Worm (Caenorhabditis elegans) whole organism, mixed stage, embryonic: Measurements from ENCODE around the gene F53F4.2.

ENCODE experiments used
- M03D4.4 ChIP-seq: sonication (generic microtip); optimal IDR thresholded peaks from 2 replicates; lab custom pipeline; 2017; ENCODE audit warnings: mild to moderate bottlenecking, missing genetic modification characterization, missing compliant biosample characterization
- bed-3 ChIP-seq: fragments of 200-800 bp; sonication (Bioruptor generic); optimal IDR thresholded peaks from 3 replicates; lab custom pipeline; 2018; ENCODE audit warnings: mild to moderate bottlenecking, missing genetic modification characterization, moderate library complexity, missing compliant biosample characterization
- ceh-43 ChIP-seq: fragments of 200-800 bp; sonication (Bioruptor generic); optimal IDR thresholded peaks from 2 replicates; lab custom pipeline; 2018; ENCODE audit warnings: mild to moderate bottlenecking, missing genetic modification characterization, moderate library complexity, missing compliant biosample characterization
- ces-1 ChIP-seq: fragments of 150-350 bp; optimal IDR thresholded peaks from 2 replicates; lab custom pipeline; 2014; ENCODE audit warnings: missing biosample characterization, missing genetic modification reagents, missing genetic modification characterization
- cnd-1 ChIP-seq: fragments of 200-800 bp; sonication (Bioruptor generic); optimal IDR thresholded peaks from 2 replicates; lab custom pipeline; 2018; ENCODE audit warnings: mild to moderate bottlenecking, missing genetic modification characterization, missing compliant biosample characterization
- drap-1 ChIP-seq: fragments of 200-800 bp; sonication (Bioruptor generic); optimal IDR thresholded peaks from 3 replicates; lab custom pipeline; 2018; ENCODE audit warnings: mild to moderate bottlenecking, missing genetic modification characterization, missing compliant biosample characterization
- elt-1 ChIP-seq: sonication (generic microtip); optimal IDR thresholded peaks from 2 replicates; lab custom pipeline; 2017; ENCODE audit warnings: missing genetic modification characterization, mild to moderate bottlenecking, missing compliant biosample characterization, antibody characterized with exemption, moderate library complexity, borderline replicate concordance; ENCODE audit not compliant: insufficient read depth
- flh-1 ChIP-seq: fragments of 200-800 bp; sonication (Bioruptor generic); optimal IDR thresholded peaks from 2 replicates; lab custom pipeline; 2018; ENCODE audit warnings: mild to moderate bottlenecking, missing genetic modification characterization, moderate library complexity, missing compliant biosample characterization
- ham-2 ChIP-seq: fragments of 200-800 bp; sonication (Bioruptor generic); optimal IDR thresholded peaks from 2 replicates; lab custom pipeline; 2018; ENCODE audit warnings: mild to moderate bottlenecking, missing genetic modification characterization, missing compliant biosample characterization
- hlh-1 ChIP-seq: fragments of 150-350 bp; optimal IDR thresholded peaks from 2 replicates; lab custom pipeline; 2014; ENCODE audit warnings: missing biosample characterization, missing genetic modification reagents, missing genetic modification characterization
- lin-32 ChIP-seq: fragments of 200-800 bp; sonication (Bioruptor generic); optimal IDR thresholded peaks from 2 replicates; lab custom pipeline; 2018; ENCODE audit warnings: mild to moderate bottlenecking, missing genetic modification characterization, missing compliant biosample characterization
- lsy-2 ChIP-seq: fragments of 150-350 bp; optimal IDR thresholded peaks from 2 replicates; lab custom pipeline; 2014; ENCODE audit warnings: missing biosample characterization, missing genetic modification characterization
- mab-5 ChIP-seq: fragments of 150-350 bp; optimal IDR thresholded peaks from 2 replicates; lab custom pipeline; 2014; ENCODE audit warnings: missing biosample characterization, missing genetic modification characterization
- mep-1 ChIP-seq: fragments of 150-350 bp; optimal IDR thresholded peaks from 2 replicates; lab custom pipeline; 2017; ENCODE audit warnings: missing biosample characterization, missing genetic modification reagents, missing genetic modification characterization, inconsistent platforms
- mls-2 ChIP-seq: sonication (generic microtip); optimal IDR thresholded peaks from 2 replicates; lab custom pipeline; 2016; ENCODE audit warnings: mild to moderate bottlenecking, missing genetic modification characterization, moderate library complexity, missing compliant biosample characterization
- nhr-76 ChIP-seq: sonication (generic microtip); optimal IDR thresholded peaks from 2 replicates; lab custom pipeline; 2017; ENCODE audit warnings: missing biosample characterization, missing genetic modification characterization
- snpc-4 ChIP-seq: fragments of 150-350 bp; optimal IDR thresholded peaks from 2 replicates; lab custom pipeline; 2014; ENCODE audit warnings: missing biosample characterization, missing genetic modification characterization
- tbx-8 ChIP-seq: fragments of 200-800 bp; sonication (Bioruptor generic); optimal IDR thresholded peaks from 2 replicates; lab custom pipeline; 2018; ENCODE audit warnings: mild to moderate bottlenecking, missing genetic modification characterization, moderate library complexity, missing compliant biosample characterization
- unc-120 ChIP-seq: sonication (generic microtip); optimal IDR thresholded peaks from 2 replicates; lab custom pipeline; 2017; ENCODE audit warnings: missing genetic modification characterization, missing compliant biosample characterization; ENCODE audit not compliant: poor library complexity, severe bottlenecking
- unc-39 ChIP-seq: fragments of 150-350 bp; optimal IDR thresholded peaks from 2 replicates; lab custom pipeline; 2014; ENCODE audit warnings: missing biosample characterization, missing genetic modification characterization
- unc-62 ChIP-seq: fragments of 150-350 bp; optimal IDR thresholded peaks from 2 replicates; lab custom pipeline; 2014; ENCODE audit warnings: missing biosample characterization, missing genetic modification reagents, missing genetic modification characterization
- zip-8 ChIP-seq: fragments of 150-350 bp; optimal IDR thresholded peaks from 2 replicates; lab custom pipeline; 2014; ENCODE audit warnings: missing biosample characterization, missing genetic modification characterization
- ztf-11 ChIP-seq: fragments of 150-350 bp; optimal IDR thresholded peaks from 2 replicates; lab custom pipeline; 2014; ENCODE audit warnings: missing biosample characterization, missing genetic modification characterization

Gene F53F4.2

DNA sequence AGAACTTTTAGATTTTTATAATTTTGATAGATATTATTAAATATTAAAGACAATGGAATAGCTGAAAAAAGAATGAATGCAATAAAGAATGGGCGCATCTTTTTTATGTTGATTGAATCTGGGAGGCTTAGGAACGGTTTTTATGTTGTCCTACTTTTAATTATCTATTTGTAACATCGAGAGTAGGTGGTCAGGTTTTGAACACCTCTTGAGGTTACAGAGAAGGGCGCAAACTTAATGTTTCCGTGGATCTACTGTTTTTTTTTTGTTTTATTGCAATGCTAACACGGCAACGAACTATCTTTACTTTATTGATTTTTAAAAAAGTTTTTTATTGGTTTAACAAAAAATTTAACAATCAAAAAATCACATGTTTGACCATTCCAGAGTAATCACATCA lies 24.5 kb upstream of the F53F4.2 start, which contains the start of gene F53F4.7:
F53F4.7 (minus strand) TSS at position 101 of the 400 bp plus-strand sequence.
- TF ChIP-seq unc-39 (tag; lab: Kevin White, UChicago) = no peak
- TF ChIP-seq mab-5 (tag; lab: Kevin White, UChicago) = no peak
- TF ChIP-seq mep-1 (tag; lab: Kevin White, UChicago) = no peak
- TF ChIP-seq, all 35 proteins: peak for 0

DNA sequence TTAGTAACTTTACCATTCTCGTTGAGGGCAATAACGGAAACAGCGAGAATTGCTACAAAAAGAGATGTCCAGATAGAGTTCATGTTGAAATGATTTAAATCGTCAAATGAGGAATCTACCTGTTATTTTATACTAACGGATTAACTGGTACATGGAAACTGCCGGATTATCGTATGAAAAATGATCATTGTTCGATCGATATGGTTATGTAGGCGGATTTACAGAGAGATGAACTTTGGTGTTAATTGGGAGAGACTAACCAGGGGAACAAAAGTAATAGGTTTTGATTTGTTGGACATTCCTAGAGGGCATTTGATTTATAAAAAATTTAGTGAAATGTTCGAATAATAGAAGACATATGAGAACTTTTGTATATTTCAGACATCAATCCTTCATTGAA lies 22.4 kb upstream of the F53F4.2 start, which contains the start of gene spig-9:
spig-9 (minus strand) TSS at position 101 of the 400 bp plus-strand sequence.
- TF ChIP-seq ceh-43 = no peak
- TF ChIP-seq zip-8 = no peak
- TF ChIP-seq lsy-2 (tag; lab: Kevin White, UChicago) = no peak
- no peak for TF ChIP-seq cnd-1 (tag; lab: Kevin White, UChicago)
- no peak for TF ChIP-seq bed-3 (GFP tag; lab: Kevin White, UChicago)
- no peak for TF ChIP-seq drap-1 (GFP tag; lab: Kevin White, UChicago)
- TF ChIP-seq elt-1 (tag; lab: Kevin White, UChicago) = no peak
- TF ChIP-seq lin-32 (GFP tag; lab: Kevin White, UChicago) = no peak
- TF ChIP-seq unc-120 (tag; lab: Kevin White, UChicago) = no peak
- TF ChIP-seq, all 35 proteins: peak for 0

DNA sequence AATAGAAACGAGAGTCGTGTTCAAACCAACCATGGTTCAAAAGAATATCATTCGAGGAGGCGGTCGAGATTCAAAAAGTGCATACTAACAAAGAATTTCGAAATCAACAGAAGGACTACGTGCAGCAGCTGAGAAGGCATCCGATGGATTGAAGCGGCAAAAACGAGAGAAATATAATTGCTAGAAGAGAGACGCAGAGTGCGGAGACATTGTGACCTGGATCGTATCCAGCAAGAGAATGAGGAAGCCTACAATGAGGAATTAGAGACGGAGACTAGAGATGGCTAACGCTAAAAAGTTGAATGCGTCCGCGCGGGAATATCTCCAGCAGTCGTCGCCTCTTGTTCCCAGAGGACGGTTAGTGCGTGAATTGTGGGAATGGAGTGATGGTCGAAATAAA lies 20.4 kb upstream of the F53F4.2 start:
- TF ChIP-seq nhr-76 (tag; lab: Kevin White, UChicago) (no peak), ham-2 (GFP tag; lab: Kevin White, UChicago) (peak; percentile 93), ces-1 (GFP tag; lab: Kevin White, UChicago) (no peak)

DNA sequence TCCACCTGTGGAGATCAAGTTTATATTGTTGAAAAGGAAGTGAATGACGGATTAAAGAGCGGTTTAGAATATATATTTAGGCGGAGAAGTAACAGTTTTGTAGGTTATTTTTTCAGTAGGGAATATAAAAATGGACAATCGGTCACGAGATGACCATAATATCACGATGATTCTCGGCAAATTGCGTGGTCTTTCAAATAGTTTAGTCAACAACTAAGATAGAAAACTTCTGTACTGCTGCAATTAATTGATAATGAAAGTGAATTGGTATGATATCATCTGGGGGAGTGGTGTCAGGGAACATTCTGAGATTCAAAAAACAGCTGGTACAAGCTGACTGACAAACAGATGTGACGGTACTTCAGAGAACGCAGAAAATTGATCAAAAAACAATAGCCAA lies 19.1 kb upstream of the F53F4.2 start:
- TF ChIP-seq ceh-43 (no peak), unc-62 (GFP tag; lab: Kevin White, UChicago) (no peak), nhr-76 (tag; lab: Kevin White, UChicago) (no peak), lin-32 (GFP tag; lab: Kevin White, UChicago) (no peak), flh-1 (GFP tag; lab: Kevin White, UChicago) (no peak), ham-2 (GFP tag; lab: Kevin White, UChicago) (no peak), hlh-1 (tag; lab: Kevin White, UChicago) (no peak), M03D4.4 (tag; lab: Kevin White, UChicago) (no peak), tbx-8 (GFP tag; lab: Kevin White, UChicago) (no peak), mls-2 (tag; lab: Kevin White, UChicago) (no peak), unc-120 (tag; lab: Kevin White, UChicago) (no peak)
- TF ChIP-seq, all 35 proteins: peak for 0

DNA sequence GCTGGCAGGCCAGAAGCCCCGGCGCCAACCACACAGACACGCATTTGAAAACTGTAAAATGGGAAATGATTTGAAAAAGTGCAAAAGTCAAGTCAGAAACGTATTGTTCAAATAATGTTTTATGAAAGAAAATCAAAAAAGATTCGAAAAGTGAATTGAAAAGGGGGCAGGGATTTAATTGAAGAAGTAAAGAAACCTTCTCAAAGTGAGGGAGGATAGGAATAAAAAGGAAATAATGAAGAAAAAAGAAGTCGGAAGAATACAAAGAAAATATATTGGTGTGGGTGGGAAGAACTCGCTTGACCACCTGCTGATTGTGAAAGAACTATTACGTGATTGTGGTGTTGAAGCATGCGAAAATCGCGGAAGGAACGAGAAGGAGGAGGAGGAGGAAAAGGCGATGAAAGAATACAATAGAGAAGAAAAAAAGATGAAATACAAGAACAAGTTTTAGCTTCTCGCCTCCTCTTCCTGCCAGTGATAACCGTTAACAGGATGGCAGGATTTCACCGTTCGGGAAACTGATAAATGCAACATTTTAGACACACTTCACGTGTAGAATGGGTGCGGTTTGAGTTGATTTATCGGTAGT lies 17.4 kb upstream of the F53F4.2 start, which contains the start of gene fmo-4:
fmo-4 (minus strand) TSS at position 51 of the 592 bp plus-strand sequence.
- TF ChIP-seq lsy-2 (tag; lab: Kevin White, UChicago) (no peak), tbx-8 (GFP tag; lab: Kevin White, UChicago) (no peak), nhr-76 (tag; lab: Kevin White, UChicago) (no peak), ztf-11 (tag; lab: Kevin White, UChicago) (no peak), bed-3 (GFP tag; lab: Kevin White, UChicago) (no peak)

DNA sequence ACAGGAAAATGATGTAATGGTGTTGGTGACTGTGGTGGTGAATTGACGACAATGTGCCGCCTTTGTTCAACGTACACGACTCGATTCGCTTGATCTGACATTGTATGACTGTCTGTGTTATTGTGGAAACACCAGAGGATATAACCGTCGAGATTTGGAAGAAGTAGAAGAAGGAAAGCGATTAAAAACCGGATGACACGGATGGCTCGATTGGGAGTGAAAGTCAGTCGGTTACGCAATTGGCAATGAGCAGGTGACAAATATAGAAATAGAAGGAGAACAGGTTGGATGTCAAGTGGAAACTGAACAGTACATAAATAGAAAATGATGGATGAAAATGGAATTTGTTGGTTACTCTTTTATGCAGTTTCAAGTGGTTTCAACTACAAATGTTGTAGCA lies 11.5 kb upstream of the F53F4.2 start, which contains the start of gene rdy-2:
rdy-2 (minus strand) TSS at position 101 of the 400 bp plus-strand sequence.
- no peak for TF ChIP-seq cnd-1 (tag; lab: Kevin White, UChicago)
- no peak for TF ChIP-seq ceh-43
- no peak for TF ChIP-seq bed-3 (GFP tag; lab: Kevin White, UChicago)
- TF ChIP-seq hlh-1 (tag; lab: Kevin White, UChicago) = no peak
- no peak for TF ChIP-seq snpc-4
- no peak for TF ChIP-seq lsy-2 (tag; lab: Kevin White, UChicago)

DNA sequence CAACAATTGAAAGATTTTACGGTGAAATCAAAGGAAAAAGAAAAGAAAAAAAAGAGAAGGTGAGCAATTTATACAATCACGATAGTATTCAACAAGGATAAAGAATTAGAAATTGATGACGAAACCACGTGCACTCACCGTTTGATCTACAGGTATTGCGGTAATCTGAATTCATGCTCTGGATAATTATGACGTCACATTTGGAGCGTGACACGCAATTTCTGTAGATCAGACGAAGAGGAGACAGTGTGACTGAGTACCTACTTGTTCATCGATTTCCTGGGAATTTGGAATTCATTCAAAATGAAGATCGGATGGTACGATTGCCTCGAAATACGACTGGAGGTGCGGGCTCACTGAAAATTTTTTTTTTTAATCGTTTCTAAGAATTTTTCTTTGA lies 9.0 kb upstream of the F53F4.2 start:
- TF ChIP-seq tbx-8 (GFP tag; lab: Kevin White, UChicago) (no peak), zip-8 (peak; percentile 91)
